Worm (Caenorhabditis elegans) whole organism, L4 larva: ENCODE data around the gene spch-1.

Experiments
- F10B5.3 ChIP-seq: sonication (generic microtip); optimal IDR thresholded peaks from 2 replicates; lab custom pipeline; 2016; ENCODE audit warnings: mild to moderate bottlenecking, missing genetic modification characterization, missing compliant biosample characterization
- R02D3.7 ChIP-seq: fragments of 150-350 bp; sonication (generic microtip); optimal IDR thresholded peaks from 3 replicates; lab custom pipeline; 2014; ENCODE audit warnings: missing biosample characterization, missing genetic modification characterization
- T20F7.1 ChIP-seq: fragments of 200-800 bp; sonication (Bioruptor generic); optimal IDR thresholded peaks from 2 replicates; lab custom pipeline; 2018; ENCODE audit warnings: mild to moderate bottlenecking, missing genetic modification characterization, missing compliant biosample characterization
- ZK337.2 ChIP-seq: fragments of 200-800 bp; sonication (Bioruptor generic); IDR thresholded peaks from 2 replicates; pipeline ENCODE4 v1.3.6; 2022; ENCODE audit warnings: missing genetic modification reagents, missing genetic modification characterization, missing compliant biosample characterization
- ZK546.5 ChIP-seq, 2 experiments: sonication (generic microtip); optimal IDR thresholded peaks; 2 replicates each; lab custom pipeline; 2017; ENCODE audit warnings: missing biosample characterization in 2 of 2, missing genetic modification characterization in 2 of 2
- aha-1 ChIP-seq: fragments of 150-350 bp; peaks from one replicate; lab custom pipeline; 2014; ENCODE audit warnings: missing biosample characterization, missing genetic modification characterization
- aly-2 ChIP-seq: sonication (generic microtip); optimal IDR thresholded peaks from 2 replicates; lab custom pipeline; 2018; ENCODE audit warnings: missing biosample characterization, missing genetic modification characterization
- attf-4 ChIP-seq: sonication (generic microtip); optimal IDR thresholded peaks from 3 replicates; lab custom pipeline; 2017; ENCODE audit warnings: missing biosample characterization, missing genetic modification characterization
- ceh-20 ChIP-seq: fragments of 200-800 bp; sonication (Bioruptor generic); IDR thresholded peaks from 2 replicates; pipeline ENCODE4 v1.3.6; 2022; ENCODE audit warnings: missing genetic modification reagents, missing genetic modification characterization, missing compliant biosample characterization
- ceh-28 ChIP-seq: fragments of 150-350 bp; optimal IDR thresholded peaks from 2 replicates; lab custom pipeline; 2014; ENCODE audit warnings: missing biosample characterization, missing genetic modification reagents, missing genetic modification characterization
- ceh-82 ChIP-seq: sonication (generic microtip); optimal IDR thresholded peaks from 2 replicates; lab custom pipeline; 2017; ENCODE audit warnings: missing biosample characterization, missing genetic modification characterization
- cey-2 ChIP-seq: sonication (generic microtip); optimal IDR thresholded peaks from 3 replicates; lab custom pipeline; 2017; ENCODE audit warnings: missing genetic modification characterization, mild to moderate bottlenecking, missing compliant biosample characterization, antibody characterized with exemption, borderline replicate concordance; ENCODE audit not compliant: insufficient read depth
- ctbp-1 ChIP-seq: fragments of 200-800 bp; sonication (Bioruptor generic); IDR thresholded peaks from 2 replicates; pipeline ENCODE4 v1.3.6; 2022; ENCODE audit warnings: missing genetic modification reagents, missing genetic modification characterization, missing compliant biosample characterization
- daf-12 ChIP-seq: fragments of 150-350 bp; optimal IDR thresholded peaks from 2 replicates; lab custom pipeline; 2014; ENCODE audit warnings: missing biosample characterization, missing genetic modification reagents, missing genetic modification characterization
- daf-19 ChIP-seq: fragments of 200-800 bp; sonication (Bioruptor generic); conservative IDR thresholded peaks from 2 replicates; pipeline ENCODE4 v1.3.6; 2022; ENCODE audit warnings: missing genetic modification characterization, missing compliant biosample characterization
- daf-8 ChIP-seq: fragments of 200-800 bp; sonication (Bioruptor generic); IDR thresholded peaks from 2 replicates; pipeline ENCODE4 v1.3.6; 2022; ENCODE audit warnings: missing genetic modification characterization, missing compliant biosample characterization
- dmd-8 ChIP-seq: fragments of 200-800 bp; sonication (Bioruptor generic); IDR thresholded peaks from 2 replicates; pipeline ENCODE4 v1.3.6; 2022; ENCODE audit warnings: missing genetic modification characterization, missing compliant biosample characterization
- dpl-1 ChIP-seq: fragments of 150-350 bp; optimal IDR thresholded peaks from 2 replicates; lab custom pipeline; 2014; ENCODE audit warnings: missing biosample characterization, missing genetic modification reagents, missing genetic modification characterization
- duxl-1 ChIP-seq: sonication (generic microtip); optimal IDR thresholded peaks from 2 replicates; lab custom pipeline; 2016; ENCODE audit warnings: mild to moderate bottlenecking, missing genetic modification characterization, moderate library complexity, missing compliant biosample characterization; ENCODE audit not compliant: poor library complexity
- egl-43 ChIP-seq: fragments of 200-800 bp; sonication (Bioruptor generic); IDR thresholded peaks from 2 replicates; pipeline ENCODE4 v1.3.6; 2022; ENCODE audit warnings: missing genetic modification reagents, missing genetic modification characterization, missing compliant biosample characterization
- fos-1 ChIP-seq: fragments of 150-350 bp; optimal IDR thresholded peaks from 2 replicates; lab custom pipeline; 2014; ENCODE audit warnings: missing biosample characterization, missing genetic modification characterization
- gei-8 ChIP-seq: fragments of 200-800 bp; sonication (Bioruptor generic); optimal IDR thresholded peaks from 2 replicates; lab custom pipeline; 2018; ENCODE audit warnings: mild to moderate bottlenecking, missing genetic modification characterization, missing compliant biosample characterization
- hif-1 ChIP-seq, 2 experiments: sonication (generic microtip); optimal IDR thresholded peaks; 2 replicates each; lab custom pipeline; 2016 to 2017; ENCODE audit warnings: missing compliant biosample characterization in 2 of 2, missing genetic modification characterization in 2 of 2, missing genetic modification reagents in 2 of 2, missing genotype in 2 of 2, mild to moderate bottlenecking in 1 of 2
- lim-7 ChIP-seq: fragments of 200-800 bp; sonication (Bioruptor generic); IDR thresholded peaks from 2 replicates; pipeline ENCODE4 v1.3.6; 2022; ENCODE audit warnings: missing genetic modification characterization, missing compliant biosample characterization
- lin-1 ChIP-seq: fragments of 200-800 bp; sonication (Bioruptor generic); IDR thresholded peaks from 2 replicates; pipeline ENCODE4 v1.3.6; 2022; ENCODE audit warnings: missing genetic modification reagents, missing genetic modification characterization, missing compliant biosample characterization
- lin-29 ChIP-seq: fragments of 200-800 bp; sonication (Bioruptor generic); IDR thresholded peaks from 2 replicates; pipeline ENCODE4 v1.3.6; 2022; ENCODE audit warnings: missing genetic modification reagents, missing genetic modification characterization, missing compliant biosample characterization
- lin-39 ChIP-seq: fragments of 150-350 bp; optimal IDR thresholded peaks from 2 replicates; lab custom pipeline; 2014; ENCODE audit warnings: missing biosample characterization, missing genetic modification reagents, missing genetic modification characterization
- lsy-2 ChIP-seq, 2 experiments: fragments of 150-350 bp in 1 of 2; sonication (generic microtip) in 1 of 2; optimal IDR thresholded peaks; 2 replicates each; lab custom pipeline; 2014 to 2017; ENCODE audit warnings: missing biosample characterization in 2 of 2, missing genetic modification characterization in 2 of 2
- madf-5 ChIP-seq, 2 experiments: fragments of 200-800 bp; sonication (Bioruptor generic); IDR thresholded peaks; 2 replicates each; pipeline ENCODE4 v1.3.6; 2022; ENCODE audit warnings: missing compliant biosample characterization in 2 of 2, missing genetic modification characterization in 2 of 2
- madf-9 ChIP-seq: fragments of 200-800 bp; sonication (Bioruptor generic); conservative IDR thresholded peaks from 2 replicates; pipeline ENCODE4 v1.3.6; 2022; ENCODE audit warnings: missing genetic modification reagents, missing genetic modification characterization, missing compliant biosample characterization
- mdl-1 ChIP-seq, 2 experiments: fragments of 150-350 bp in 1 of 2; sonication (generic microtip) in 1 of 2; optimal IDR thresholded peaks; 2 replicates each; lab custom pipeline; 2014 to 2017; ENCODE audit warnings: missing biosample characterization in 2 of 2, missing genetic modification characterization in 2 of 2
- mdt-29 ChIP-seq: fragments of 200-800 bp; sonication (Bioruptor generic); IDR thresholded peaks from 2 replicates; pipeline ENCODE4 v1.3.6; 2022; ENCODE audit warnings: missing genetic modification reagents, missing genetic modification characterization, missing compliant biosample characterization
- nhr-10 ChIP-seq: fragments of 150-350 bp; optimal IDR thresholded peaks from 2 replicates; lab custom pipeline; 2014; ENCODE audit warnings: missing biosample characterization, missing genetic modification characterization
- nhr-11 ChIP-seq: fragments of 150-350 bp; optimal IDR thresholded peaks from 2 replicates; lab custom pipeline; 2014; ENCODE audit warnings: missing biosample characterization, missing genetic modification characterization
- nhr-111 ChIP-seq: fragments of 200-800 bp; sonication (Bioruptor generic); optimal IDR thresholded peaks from 2 replicates; lab custom pipeline; 2018; ENCODE audit warnings: mild to moderate bottlenecking, missing genetic modification characterization, missing compliant biosample characterization
- nhr-42 ChIP-seq: fragments of 200-800 bp; sonication (Bioruptor generic); IDR thresholded peaks from 2 replicates; pipeline ENCODE4 v1.3.6; 2022; ENCODE audit warnings: missing genetic modification characterization, missing compliant biosample characterization
- nhr-77 ChIP-seq: fragments of 150-350 bp; optimal IDR thresholded peaks from 2 replicates; lab custom pipeline; 2014; ENCODE audit warnings: missing biosample characterization, missing genetic modification characterization
- php-3 ChIP-seq: fragments of 200-800 bp; sonication (Bioruptor generic); IDR thresholded peaks from 2 replicates; pipeline ENCODE4 v1.3.6; 2022; ENCODE audit warnings: missing genetic modification reagents, missing genetic modification characterization, missing compliant biosample characterization
- saeg-2 ChIP-seq: fragments of 200-800 bp; sonication (Bioruptor generic); IDR thresholded peaks from 2 replicates; pipeline ENCODE4 v1.3.6; 2022; ENCODE audit warnings: missing genetic modification reagents, missing genetic modification characterization, missing compliant biosample characterization
- sdz-12 ChIP-seq: fragments of 200-800 bp; sonication (Bioruptor generic); optimal IDR thresholded peaks from 2 replicates; lab custom pipeline; 2018; ENCODE audit warnings: mild to moderate bottlenecking, missing genetic modification characterization, missing compliant biosample characterization
- skn-1 ChIP-seq: fragments of 150-350 bp; optimal IDR thresholded peaks from 2 replicates; lab custom pipeline; 2014; ENCODE audit warnings: missing biosample characterization, missing genetic modification characterization
- snpc-4 ChIP-seq: fragments of 150-350 bp; optimal IDR thresholded peaks from 2 replicates; lab custom pipeline; 2014; ENCODE audit warnings: missing biosample characterization, missing genetic modification characterization
- spr-1 ChIP-seq: sonication (generic microtip); optimal IDR thresholded peaks from 2 replicates; lab custom pipeline; 2016; ENCODE audit warnings: mild to moderate bottlenecking, missing genetic modification characterization, missing compliant biosample characterization
- tag-97 ChIP-seq: fragments of 200-800 bp; sonication (Bioruptor generic); IDR thresholded peaks from 2 replicates; pipeline ENCODE4 v1.3.6; 2022; ENCODE audit warnings: missing genetic modification characterization, missing compliant biosample characterization
- vab-7 ChIP-seq: fragments of 200-800 bp; sonication (Bioruptor generic); IDR thresholded peaks from 2 replicates; pipeline ENCODE4 v1.3.6; 2022; ENCODE audit warnings: missing genetic modification reagents, missing genetic modification characterization, missing compliant biosample characterization
- zag-1 ChIP-seq: fragments of 150-350 bp; optimal IDR thresholded peaks from 2 replicates; lab custom pipeline; 2014; ENCODE audit warnings: missing biosample characterization, missing genetic modification characterization
- zip-2 ChIP-seq: fragments of 150-350 bp; optimal IDR thresholded peaks from 2 replicates; lab custom pipeline; 2014; ENCODE audit warnings: missing biosample characterization, missing genetic modification characterization
- ztf-11 ChIP-seq: fragments of 150-350 bp; optimal IDR thresholded peaks from 2 replicates; lab custom pipeline; 2014; ENCODE audit warnings: missing biosample characterization, missing genetic modification characterization
- ztf-7 ChIP-seq: fragments of 150-350 bp; optimal IDR thresholded peaks from 2 replicates; lab custom pipeline; 2014; ENCODE audit warnings: missing biosample characterization, missing genetic modification characterization

spch-1 gene

ce11 chrIV:10135817-10136216 lies 24.5 kb upstream of the spch-1 start, which contains the start of gene K08F4.5:
K08F4.5 (minus strand) TSS chrIV:10135917.
- TF ChIP-seq nhr-42 (GFP tag; lab: Robert Waterston, UW) = no peak
- TF ChIP-seq egl-43 (GFP tag; lab: Robert Waterston, UW) = no peak
- no peak for TF ChIP-seq ctbp-1
- TF ChIP-seq lin-39 = no peak
- TF ChIP-seq nhr-111 (GFP tag; lab: Kevin White, UChicago) = no peak
- no peak for TF ChIP-seq php-3 (GFP tag; lab: Robert Waterston, UW)
- TF ChIP-seq ceh-82 (tag; lab: Kevin White, UChicago) = no peak
- TF ChIP-seq zip-2 (tag; lab: Kevin White, UChicago) = no peak
- no peak for TF ChIP-seq daf-8 (GFP tag; lab: Robert Waterston, UW)

ce11 chrIV:10129957-10130356 lies 18.6 kb upstream of the spch-1 start, which contains the start of gene glt-3:
glt-3 (plus strand) TSS chrIV:10130257.
- TF ChIP-seq skn-1 = no peak
- TF ChIP-seq gei-8 (GFP tag; lab: Kevin White, UChicago) = no peak
- no peak for TF ChIP-seq ztf-11 (tag; lab: Kevin White, UChicago)
- no peak for TF ChIP-seq lsy-2 (tag; optimal IDR thresholded peaks at IDR 0.05; lab: Kevin White, UChicago)
- TF ChIP-seq lim-7 = no peak
- TF ChIP-seq nhr-77 (tag; lab: Kevin White, UChicago) = no peak
- no peak for TF ChIP-seq dpl-1 (GFP tag; lab: Kevin White, UChicago)
- no peak for TF ChIP-seq hif-1 (tag; optimal IDR thresholded peaks at IDR 0.05; lab: Kevin White, UChicago)
- TF ChIP-seq ztf-7 (tag; lab: Kevin White, UChicago) = no peak
- no peak for TF ChIP-seq tag-97 (GFP tag; lab: Robert Waterston, UW)
- TF ChIP-seq nhr-11 (tag; lab: Kevin White, UChicago) = no peak
- TF ChIP-seq daf-8 (GFP tag; lab: Robert Waterston, UW) = no peak

- TF ChIP-seq dpl-1 (GFP tag; lab: Kevin White, UChicago) = peak; percentile 90
- TF ChIP-seq attf-4 (tag; lab: Kevin White, UChicago) = no peak
- TF ChIP-seq madf-5 (GFP tag; IDR thresholded peaks at IDR 0.05; lab: Robert Waterston, UW) = no peak
- no peak for TF ChIP-seq ZK337.2 (GFP tag; lab: Robert Waterston, UW)
- no peak for TF ChIP-seq lsy-2 (tag; optimal IDR thresholded peaks at IDR 0.05; lab: Kevin White, UChicago)
- TF ChIP-seq nhr-10 = no peak
- no peak for TF ChIP-seq lin-1
- no peak for TF ChIP-seq saeg-2 (GFP tag; lab: Robert Waterston, UW)
- TF ChIP-seq mdl-1 (tag; optimal IDR thresholded peaks at IDR 0.05; lab: Kevin White, UChicago) = peak in 1 of 2 experiments; percentile 8
- peak; percentile 98 for TF ChIP-seq aha-1
- TF ChIP-seq zag-1 (tag; lab: Kevin White, UChicago) = no peak
- TF ChIP-seq dmd-8 (GFP tag; lab: Robert Waterston, UW) = no peak
- no peak for TF ChIP-seq madf-9 (GFP tag; lab: Robert Waterston, UW)
- no peak for TF ChIP-seq duxl-1 (tag; lab: Kevin White, UChicago)
- TF ChIP-seq tag-97 (GFP tag; lab: Robert Waterston, UW) = no peak
- no peak for TF ChIP-seq daf-12
- no peak for TF ChIP-seq cey-2 (tag; lab: Kevin White, UChicago)
- TF ChIP-seq sdz-12 (GFP tag; lab: Kevin White, UChicago) = no peak
- TF ChIP-seq ceh-20 (GFP tag; lab: Robert Waterston, UW) = 0 out of 2 replicates have a peak, but pooled peaks have one; percentile 22
- TF ChIP-seq lin-29 (GFP tag; lab: Robert Waterston, UW) = no peak
- TF ChIP-seq snpc-4 (tag; lab: Kevin White, UChicago) = no peak
- TF ChIP-seq F10B5.3 (tag; lab: Kevin White, UChicago) = no peak
- no peak for TF ChIP-seq mdt-29
- no peak for TF ChIP-seq ceh-28
- no peak for TF ChIP-seq nhr-111 (GFP tag; lab: Kevin White, UChicago)
- no peak for TF ChIP-seq daf-19
- TF ChIP-seq T20F7.1 (GFP tag; lab: Kevin White, UChicago) = no peak
- no peak for TF ChIP-seq R02D3.7 (tag; lab: Kevin White, UChicago)
- TF ChIP-seq ztf-7 (tag; lab: Kevin White, UChicago) = no peak
- peak in 1 of 2 experiments; percentile 85 for TF ChIP-seq ZK546.5 (tag; optimal IDR thresholded peaks at IDR 0.05; lab: Kevin White, UChicago)
- TF ChIP-seq fos-1 = no peak
- no peak; the same call in 1 of the 2 replicates for TF ChIP-seq vab-7 (GFP tag; lab: Robert Waterston, UW)
- TF ChIP-seq aly-2 (tag; lab: Kevin White, UChicago) = no peak
- TF ChIP-seq spr-1 (tag; lab: Kevin White, UChicago) = no peak
Observed at ce11 chrIV:10128906-10129386, 17.6 kb upstream of the spch-1 start, which contains the start of the genes gtbp-1 and K08F4.3. gtbp-1 (minus strand) TSS chrIV:10128956. K08F4.3 (plus strand) TSS chrIV:10129257.
